Worm (Caenorhabditis elegans): ENCODE measurements around the gene tlp-1.

- TF ChIP-seq him-1 (tag; optimal IDR thresholded peaks at IDR 0.05) = no peak
- no peak for TF ChIP-seq dao-5 (tag; optimal IDR thresholded peaks at IDR 0.05)
- no peak for TF ChIP-seq W03F9.2 (tag; optimal IDR thresholded peaks at IDR 0.05)
These were observed 25.2 kb downstream of the tlp-1 start, which contains the start of gene srlf-26 for ce11 chrIV:13678649-13679048.
